Worm (Caenorhabditis elegans) whole organism, L1 larva: Measurements from ENCODE around the gene txt-5.

Experiments used
- C04F5.9 ChIP-seq: sonication (generic microtip); optimal IDR thresholded peaks from 2 replicates; lab custom pipeline; 2016; ENCODE audit warnings: missing genetic modification characterization, missing compliant biosample characterization
- C16A3.4 ChIP-seq: fragments of 150-350 bp; optimal IDR thresholded peaks from 2 replicates; lab custom pipeline; 2014; ENCODE audit warnings: missing biosample characterization, missing genetic modification characterization
- F16B12.6 ChIP-seq: fragments of 150-350 bp; optimal IDR thresholded peaks from 2 replicates; lab custom pipeline; 2014; ENCODE audit warnings: missing biosample characterization, missing genetic modification characterization
- alr-1 ChIP-seq: fragments of 200-800 bp; sonication (Bioruptor generic); optimal IDR thresholded peaks from 2 replicates; lab custom pipeline; 2018; ENCODE audit warnings: borderline replicate concordance, mild to moderate bottlenecking, missing genetic modification characterization, missing compliant biosample characterization
- ama-1 ChIP-seq: fragments of 150-350 bp; optimal IDR thresholded peaks from 2 replicates; lab custom pipeline; 2014
- blmp-1 ChIP-seq: fragments of 150-350 bp; optimal IDR thresholded peaks from 2 replicates; lab custom pipeline; 2014; ENCODE audit warnings: missing biosample characterization, missing genetic modification characterization
- ceh-63 ChIP-seq: fragments of 200-800 bp; sonication (Bioruptor generic); optimal IDR thresholded peaks from 2 replicates; lab custom pipeline; 2018; ENCODE audit warnings: mild to moderate bottlenecking, missing genetic modification characterization, missing compliant biosample characterization
- ceh-82 ChIP-seq, 3 experiments: fragments of 150-350 bp in 1 of 3; sonication (generic microtip) in 2 of 3; optimal IDR thresholded peaks; 2 replicates each; lab custom pipeline; 2014 to 2017; ENCODE audit warnings: missing biosample characterization in 3 of 3, missing genetic modification characterization in 3 of 3
- ceh-88 ChIP-seq: fragments of 200-800 bp; sonication (Bioruptor generic); IDR thresholded peaks from 2 replicates; pipeline ENCODE4 v1.3.6; 2022; ENCODE audit warnings: missing genetic modification characterization, missing compliant biosample characterization
- ceh-90 ChIP-seq: sonication (generic microtip); optimal IDR thresholded peaks from 2 replicates; lab custom pipeline; 2016; ENCODE audit warnings: missing genetic modification characterization, missing compliant biosample characterization
- egl-13 ChIP-seq: sonication (generic microtip); optimal IDR thresholded peaks from 2 replicates; lab custom pipeline; 2016; ENCODE audit warnings: missing genotype, missing genetic modification reagents, missing genetic modification characterization, missing compliant biosample characterization
- fkh-10 ChIP-seq: sonication (generic microtip); optimal IDR thresholded peaks from 2 replicates; lab custom pipeline; 2017; ENCODE audit warnings: missing biosample characterization, missing genetic modification reagents, missing genetic modification characterization
- fkh-8 ChIP-seq: sonication (generic microtip); optimal IDR thresholded peaks from 2 replicates; lab custom pipeline; 2016; ENCODE audit warnings: mild to moderate bottlenecking, missing genetic modification characterization, missing compliant biosample characterization
- grh-1 ChIP-seq: fragments of 200-800 bp; sonication (Bioruptor generic); IDR thresholded peaks from 2 replicates; pipeline ENCODE4 v1.3.6; 2022; ENCODE audit warnings: missing genetic modification reagents, missing genetic modification characterization, missing compliant biosample characterization
- hlh-17 ChIP-seq: fragments of 200-800 bp; sonication (Bioruptor generic); optimal IDR thresholded peaks from 2 replicates; lab custom pipeline; 2018; ENCODE audit warnings: missing genetic modification characterization, mild to moderate bottlenecking, missing compliant biosample characterization, moderate library complexity, borderline replicate concordance
- hpl-2 ChIP-seq: fragments of 150-350 bp; optimal IDR thresholded peaks from 2 replicates; lab custom pipeline; 2014; ENCODE audit warnings: missing biosample characterization, missing genetic modification reagents, missing genetic modification characterization
- isw-1 ChIP-seq: fragments of 200-800 bp; sonication (Bioruptor generic); IDR thresholded peaks from 2 replicates; pipeline ENCODE4 v1.3.6; 2022; ENCODE audit warnings: missing genetic modification characterization, missing compliant biosample characterization
- jun-1 ChIP-seq: fragments of 150-350 bp; optimal IDR thresholded peaks from 2 replicates; lab custom pipeline; 2014; ENCODE audit warnings: missing biosample characterization, missing genetic modification reagents, missing genetic modification characterization
- lin-13 ChIP-seq: fragments of 150-350 bp; optimal IDR thresholded peaks from 2 replicates; lab custom pipeline; 2014; ENCODE audit warnings: missing biosample characterization, missing genetic modification reagents, missing genetic modification characterization
- lin-14 ChIP-seq: fragments of 200-800 bp; sonication (Bioruptor generic); optimal IDR thresholded peaks from 2 replicates; lab custom pipeline; 2018; ENCODE audit warnings: mild to moderate bottlenecking, missing genetic modification characterization, moderate library complexity, missing compliant biosample characterization
- lin-15B ChIP-seq: fragments of 150-350 bp; sonication (generic microtip); optimal IDR thresholded peaks from 3 replicates; lab custom pipeline; 2014; ENCODE audit warnings: missing biosample characterization, missing genetic modification characterization
- mab-9 ChIP-seq: fragments of 200-800 bp; sonication (Bioruptor generic); IDR thresholded peaks from 2 replicates; pipeline ENCODE4 v1.3.6; 2022; ENCODE audit warnings: missing genetic modification reagents, missing genetic modification characterization, missing compliant biosample characterization
- mep-1 ChIP-seq: fragments of 150-350 bp; optimal IDR thresholded peaks from 2 replicates; lab custom pipeline; 2014; ENCODE audit warnings: missing biosample characterization, missing genetic modification characterization
- nhr-19 ChIP-seq: fragments of 200-800 bp; sonication (Bioruptor generic); conservative IDR thresholded peaks from 2 replicates; pipeline ENCODE4 v1.3.6; 2022; ENCODE audit warnings: missing genetic modification characterization, missing compliant biosample characterization
- nhr-47 ChIP-seq: sonication (generic microtip); optimal IDR thresholded peaks from 2 replicates; lab custom pipeline; 2016; ENCODE audit warnings: mild to moderate bottlenecking, missing genetic modification characterization, moderate library complexity, missing compliant biosample characterization
- nhr-71 ChIP-seq: sonication (generic microtip); optimal IDR thresholded peaks from 2 replicates; lab custom pipeline; 2016; ENCODE audit warnings: mild to moderate bottlenecking, missing genetic modification characterization, moderate library complexity, missing compliant biosample characterization
- nhr-85 ChIP-seq: sonication (generic microtip); peaks from one replicate; lab custom pipeline; 2016; ENCODE audit warnings: missing genetic modification characterization, inconsistent platforms, missing compliant biosample characterization
- nhr-90 ChIP-seq: sonication (generic microtip); optimal IDR thresholded peaks from 2 replicates; lab custom pipeline; 2016; ENCODE audit warnings: mild to moderate bottlenecking, missing genetic modification characterization, missing compliant biosample characterization; ENCODE audit not compliant: poor library complexity
- pax-3 ChIP-seq: fragments of 200-800 bp; sonication (Bioruptor generic); optimal IDR thresholded peaks from 2 replicates; lab custom pipeline; 2018; ENCODE audit warnings: mild to moderate bottlenecking, missing genetic modification characterization, moderate library complexity, missing compliant biosample characterization
- rnt-1 ChIP-seq: sonication (generic microtip); optimal IDR thresholded peaks from 2 replicates; lab custom pipeline; 2016; ENCODE audit warnings: mild to moderate bottlenecking, missing genetic modification characterization, moderate library complexity, missing compliant biosample characterization
- snpc-4 ChIP-seq: fragments of 150-350 bp; optimal IDR thresholded peaks from 2 replicates; lab custom pipeline; 2014; ENCODE audit warnings: missing biosample characterization, missing genetic modification characterization
- sox-4 ChIP-seq: sonication (generic microtip); optimal IDR thresholded peaks from 2 replicates; lab custom pipeline; 2016; ENCODE audit warnings: missing genetic modification characterization, missing compliant biosample characterization
- sup-37 ChIP-seq: fragments of 200-800 bp; sonication (Bioruptor generic); optimal IDR thresholded peaks from 2 replicates; lab custom pipeline; 2018; ENCODE audit warnings: mild to moderate bottlenecking, missing genetic modification characterization, missing compliant biosample characterization
- unc-30 ChIP-seq: sonication (generic microtip); optimal IDR thresholded peaks from 2 replicates; lab custom pipeline; 2017; ENCODE audit warnings: missing biosample characterization, missing genetic modification characterization
- unc-86 ChIP-seq: sonication (generic microtip); optimal IDR thresholded peaks from 2 replicates; lab custom pipeline; 2016; ENCODE audit warnings: missing genetic modification characterization, missing compliant biosample characterization
- vab-15 ChIP-seq: sonication (generic microtip); optimal IDR thresholded peaks from 2 replicates; lab custom pipeline; 2017; ENCODE audit warnings: missing genotype, mild to moderate bottlenecking, missing genetic modification characterization, missing compliant biosample characterization
- zag-1 ChIP-seq: fragments of 150-350 bp; optimal IDR thresholded peaks from 2 replicates; lab custom pipeline; 2014; ENCODE audit warnings: missing biosample characterization, missing genetic modification characterization
- zip-4 ChIP-seq: fragments of 200-800 bp; sonication (Bioruptor generic); optimal IDR thresholded peaks from 2 replicates; lab custom pipeline; 2018; ENCODE audit warnings: mild to moderate bottlenecking, missing genetic modification characterization, moderate library complexity, missing compliant biosample characterization
- ztf-11 ChIP-seq, 2 experiments: sonication (generic microtip); optimal IDR thresholded peaks; 2 replicates each; lab custom pipeline; 2016 to 2017; ENCODE audit warnings: missing genetic modification characterization in 2 of 2, missing biosample characterization in 1 of 2, missing compliant biosample characterization in 1 of 2

txt-5 gene

DNA sequence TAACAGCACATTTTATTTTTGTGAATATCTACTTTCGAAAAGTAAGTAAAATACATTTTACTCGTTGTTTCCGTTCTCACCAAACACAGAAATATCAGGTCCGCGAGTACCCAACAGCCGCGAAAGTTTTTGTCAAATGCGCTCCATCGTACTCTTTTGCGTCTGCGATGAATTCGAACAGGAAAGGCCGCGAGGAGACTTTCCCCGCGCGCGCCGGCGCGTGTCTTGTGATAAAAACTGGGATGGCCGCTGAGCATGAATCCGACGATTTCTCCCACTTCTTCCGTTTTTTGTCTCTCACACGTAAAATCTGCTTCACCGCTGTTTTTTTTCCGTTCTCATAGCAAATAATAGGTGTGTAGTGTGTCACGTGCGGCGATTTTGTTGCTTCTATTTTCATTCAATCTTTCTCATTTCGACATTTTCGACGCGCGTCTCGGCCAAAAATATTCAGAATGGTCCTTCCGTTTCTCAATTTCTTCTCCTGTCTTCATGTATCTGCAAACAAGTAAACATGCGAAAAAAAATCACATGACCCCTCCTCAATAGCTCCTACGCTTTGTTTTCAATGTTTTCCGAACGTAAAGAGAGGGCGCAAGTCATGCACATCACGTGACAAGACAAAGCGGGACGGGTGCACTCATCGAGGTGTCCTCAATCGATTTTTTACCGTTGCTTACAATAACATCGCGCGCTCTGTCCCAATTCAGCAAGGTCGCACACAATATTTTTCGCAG is 32.7 kb downstream of the txt-5 start, which contains the start of gene uvs-1 (continued):
- TF ChIP-seq F16B12.6 (tag; lab: Kevin White, UChicago) = peak; percentile 28
- TF ChIP-seq C16A3.4 (tag; lab: Kevin White, UChicago) = peak; percentile 47
- peak; percentile 57 for TF ChIP-seq nhr-47 (tag; lab: Kevin White, UChicago)
- TF ChIP-seq pax-3 (tag; lab: Kevin White, UChicago) = no peak
- TF ChIP-seq rnt-1 (tag; lab: Kevin White, UChicago) = peak; percentile 37
- no peak for TF ChIP-seq isw-1
- peak; percentile 77 for TF ChIP-seq nhr-71 (tag; lab: Kevin White, UChicago)
- peak; percentile 59 for TF ChIP-seq lin-15B
- TF ChIP-seq egl-13 = no peak
- TF ChIP-seq alr-1 (tag; lab: Kevin White, UChicago) = no peak
- TF ChIP-seq mep-1 (tag; lab: Kevin White, UChicago) = peak; percentile 57
- no peak for TF ChIP-seq jun-1
- TF ChIP-seq mab-9 = 0 out of 2 replicates have a peak, but pooled peaks have one; percentile 18
- TF ChIP-seq hlh-17 (GFP tag; lab: Kevin White, UChicago) = no peak
- TF ChIP-seq nhr-85 (tag; lab: Kevin White, UChicago) = peak; percentile 91
- TF ChIP-seq snpc-4 = peak; percentile 33
- peak; percentile 64 for TF ChIP-seq vab-15 (tag; lab: Kevin White, UChicago)
- no peak for TF ChIP-seq ceh-88 (GFP tag; lab: Robert Waterston, UW)
- TF ChIP-seq unc-30 (tag; lab: Kevin White, UChicago) = no peak
- peak; percentile 64 for TF ChIP-seq nhr-90 (tag; lab: Kevin White, UChicago)
- peak; percentile 17 for TF ChIP-seq fkh-10
- peak; percentile 79 for TF ChIP-seq blmp-1 (tag; lab: Kevin White, UChicago)
- no peak for TF ChIP-seq ceh-63 (GFP tag; lab: Kevin White, UChicago)
- no peak for TF ChIP-seq ceh-90 (tag; lab: Kevin White, UChicago)
- no peak for TF ChIP-seq sox-4 (tag; lab: Kevin White, UChicago)
- peak; percentile 66 for TF ChIP-seq fkh-8
- TF ChIP-seq C04F5.9 = no peak
- TF ChIP-seq, all 84 proteins: peak for 36

- TF ChIP-seq nhr-71 (tag; lab: Kevin White, UChicago) (no peak), ceh-82 (tag; optimal IDR thresholded peaks at IDR 0.05; lab: Kevin White, UChicago) (no peak), ceh-63 (GFP tag; lab: Kevin White, UChicago) (no peak), zag-1 (no peak), ceh-90 (tag; lab: Kevin White, UChicago) (no peak), rnt-1 (tag; lab: Kevin White, UChicago) (no peak), sox-4 (tag; lab: Kevin White, UChicago) (no peak), zip-4 (GFP tag; lab: Kevin White, UChicago) (no peak), nhr-19 (GFP tag; lab: Robert Waterston, UW) (no peak), hpl-2 (GFP tag; lab: Kevin White, UChicago) (no peak), lin-14 (GFP tag; lab: Kevin White, UChicago) (no peak), lin-13 (GFP tag; lab: Kevin White, UChicago) (no peak), unc-86 (tag; lab: Kevin White, UChicago) (no peak), ama-1 (lab: Kevin White, UChicago) (no peak), ztf-11 (tag; optimal IDR thresholded peaks at IDR 0.05; lab: Kevin White, UChicago) (no peak), grh-1 (GFP tag; lab: Robert Waterston, UW) (no peak), sup-37 (no peak), C16A3.4 (tag; lab: Kevin White, UChicago) (no peak)
Observed at ce11 chrV:7803563-7803962, 33.4 kb downstream of the txt-5 start.
